Worm (Caenorhabditis elegans) whole organism, L4 larva: ENCODE measurements around the gene inf-1.
A peak's percentile ranks its signal among the peaks of the same experiment; 100 is the strongest.

Source experiments
- D1046.2 ChIP-seq: fragments of 200-800 bp; sonication (Bioruptor generic); IDR thresholded peaks from 2 replicates; pipeline ENCODE4 v1.3.6; 2022; ENCODE audit warnings: missing genetic modification characterization, missing compliant biosample characterization
- F10B5.3 ChIP-seq: sonication (generic microtip); optimal IDR thresholded peaks from 2 replicates; lab custom pipeline; 2016; ENCODE audit warnings: mild to moderate bottlenecking, missing genetic modification characterization, missing compliant biosample characterization
- F37D6.2 ChIP-seq: sonication (generic microtip); optimal IDR thresholded peaks from 2 replicates; lab custom pipeline; 2016; ENCODE audit warnings: mild to moderate bottlenecking, missing genetic modification characterization, missing compliant biosample characterization
- R02D3.7 ChIP-seq: fragments of 150-350 bp; sonication (generic microtip); optimal IDR thresholded peaks from 3 replicates; lab custom pipeline; 2014; ENCODE audit warnings: missing biosample characterization, missing genetic modification characterization
- T20F7.1 ChIP-seq: fragments of 200-800 bp; sonication (Bioruptor generic); optimal IDR thresholded peaks from 2 replicates; lab custom pipeline; 2018; ENCODE audit warnings: mild to moderate bottlenecking, missing genetic modification characterization, missing compliant biosample characterization
- Y48G9A.11 ChIP-seq: fragments of 200-800 bp; sonication (Bioruptor generic); IDR thresholded peaks from 2 replicates; pipeline ENCODE4 v1.3.6; 2022; ENCODE audit warnings: missing genetic modification reagents, missing genetic modification characterization, missing compliant biosample characterization
- Y5F2A.4 ChIP-seq: fragments of 200-800 bp; sonication (Bioruptor generic); optimal IDR thresholded peaks from 2 replicates; lab custom pipeline; 2018; ENCODE audit warnings: mild to moderate bottlenecking, missing genetic modification characterization, missing compliant biosample characterization
- Y75B8A.6 ChIP-seq: fragments of 200-800 bp; sonication (Bioruptor generic); IDR thresholded peaks from 2 replicates; pipeline ENCODE4 v1.3.6; 2022; ENCODE audit warnings: missing genetic modification reagents, missing genetic modification characterization, missing compliant biosample characterization
- ZK546.5 ChIP-seq, 2 experiments: sonication (generic microtip); optimal IDR thresholded peaks; 2 replicates each; lab custom pipeline; 2017; ENCODE audit warnings: missing biosample characterization in 2 of 2, missing genetic modification characterization in 2 of 2
- attf-4 ChIP-seq: sonication (generic microtip); optimal IDR thresholded peaks from 3 replicates; lab custom pipeline; 2017; ENCODE audit warnings: missing biosample characterization, missing genetic modification characterization
- ceh-44 ChIP-seq: fragments of 200-800 bp; sonication (Bioruptor generic); IDR thresholded peaks from 2 replicates; pipeline ENCODE4 v1.3.6; 2022; ENCODE audit warnings: missing genetic modification reagents, missing genetic modification characterization, missing compliant biosample characterization
- ceh-82 ChIP-seq: sonication (generic microtip); optimal IDR thresholded peaks from 2 replicates; lab custom pipeline; 2017; ENCODE audit warnings: missing biosample characterization, missing genetic modification characterization
- ces-1 ChIP-seq: fragments of 150-350 bp; sonication (generic microtip); optimal IDR thresholded peaks from 4 replicates; lab custom pipeline; 2014; ENCODE audit warnings: missing biosample characterization, missing genetic modification reagents, missing genetic modification characterization
- cey-2 ChIP-seq: sonication (generic microtip); optimal IDR thresholded peaks from 3 replicates; lab custom pipeline; 2017; ENCODE audit warnings: missing genetic modification characterization, mild to moderate bottlenecking, missing compliant biosample characterization, antibody characterized with exemption, borderline replicate concordance; ENCODE audit not compliant: insufficient read depth
- daf-12 ChIP-seq: fragments of 150-350 bp; optimal IDR thresholded peaks from 2 replicates; lab custom pipeline; 2014; ENCODE audit warnings: missing biosample characterization, missing genetic modification reagents, missing genetic modification characterization
- daf-16 ChIP-seq, 3 experiments: sonication (generic microtip); optimal IDR thresholded peaks; 2 replicates each; lab custom pipeline; 2016 to 2017; ENCODE audit warnings: missing genetic modification characterization in 3 of 3, missing genetic modification reagents in 3 of 3, mild to moderate bottlenecking in 2 of 3, missing compliant biosample characterization in 2 of 3, missing biosample characterization in 1 of 3, moderate library complexity in 1 of 3
- dmd-6 ChIP-seq: fragments of 200-800 bp; sonication (Bioruptor generic); IDR thresholded peaks from 2 replicates; pipeline ENCODE4 v1.3.6; 2022; ENCODE audit warnings: missing genetic modification reagents, missing genetic modification characterization, missing compliant biosample characterization
- dpl-1 ChIP-seq: fragments of 150-350 bp; optimal IDR thresholded peaks from 2 replicates; lab custom pipeline; 2014; ENCODE audit warnings: missing biosample characterization, missing genetic modification reagents, missing genetic modification characterization
- duxl-1 ChIP-seq: sonication (generic microtip); optimal IDR thresholded peaks from 2 replicates; lab custom pipeline; 2016; ENCODE audit warnings: mild to moderate bottlenecking, missing genetic modification characterization, moderate library complexity, missing compliant biosample characterization; ENCODE audit not compliant: poor library complexity
- dve-1 ChIP-seq: sonication (generic microtip); optimal IDR thresholded peaks from 2 replicates; lab custom pipeline; 2017; ENCODE audit warnings: antibody characterized with exemption, mild to moderate bottlenecking, missing genetic modification characterization, missing compliant biosample characterization; ENCODE audit not compliant: insufficient read depth
- fkh-10 ChIP-seq: fragments of 150-350 bp; optimal IDR thresholded peaks from 2 replicates; lab custom pipeline; 2014; ENCODE audit warnings: missing biosample characterization, missing genetic modification reagents, missing genetic modification characterization
- fos-1 ChIP-seq: fragments of 150-350 bp; optimal IDR thresholded peaks from 2 replicates; lab custom pipeline; 2014; ENCODE audit warnings: missing biosample characterization, missing genetic modification characterization
- hlh-30 ChIP-seq: sonication (generic microtip); optimal IDR thresholded peaks from 2 replicates; lab custom pipeline; 2017; ENCODE audit warnings: antibody characterized with exemption, mild to moderate bottlenecking, missing genetic modification characterization, missing compliant biosample characterization; ENCODE audit not compliant: insufficient read depth
- hmg-1.1 ChIP-seq: fragments of 200-800 bp; sonication (Bioruptor generic); IDR thresholded peaks from 2 replicates; pipeline ENCODE4 v1.3.6; 2022; ENCODE audit warnings: missing genetic modification reagents, missing genetic modification characterization, missing compliant biosample characterization
- lin-1 ChIP-seq: fragments of 200-800 bp; sonication (Bioruptor generic); IDR thresholded peaks from 2 replicates; pipeline ENCODE4 v1.3.6; 2022; ENCODE audit warnings: missing genetic modification reagents, missing genetic modification characterization, missing compliant biosample characterization
- lin-38 ChIP-seq: fragments of 200-800 bp; sonication (Bioruptor generic); IDR thresholded peaks from 2 replicates; pipeline ENCODE4 v1.3.6; 2022; ENCODE audit warnings: missing genetic modification reagents, missing genetic modification characterization, missing compliant biosample characterization
- lin-39 ChIP-seq: fragments of 150-350 bp; optimal IDR thresholded peaks from 2 replicates; lab custom pipeline; 2014; ENCODE audit warnings: missing biosample characterization, missing genetic modification reagents, missing genetic modification characterization
- lir-3 ChIP-seq: sonication (generic microtip); optimal IDR thresholded peaks from 2 replicates; lab custom pipeline; 2016; ENCODE audit warnings: mild to moderate bottlenecking, missing genetic modification characterization, missing compliant biosample characterization
- lsy-2 ChIP-seq, 2 experiments: fragments of 150-350 bp in 1 of 2; sonication (generic microtip) in 1 of 2; optimal IDR thresholded peaks; 2 replicates each; lab custom pipeline; 2014 to 2017; ENCODE audit warnings: missing biosample characterization in 2 of 2, missing genetic modification characterization in 2 of 2
- mdl-1 ChIP-seq, 2 experiments: fragments of 150-350 bp in 1 of 2; sonication (generic microtip) in 1 of 2; optimal IDR thresholded peaks; 2 replicates each; lab custom pipeline; 2014 to 2017; ENCODE audit warnings: missing biosample characterization in 2 of 2, missing genetic modification characterization in 2 of 2
- mep-1 ChIP-seq: fragments of 150-350 bp; sonication (generic microtip); optimal IDR thresholded peaks from 3 replicates; lab custom pipeline; 2014; ENCODE audit warnings: missing biosample characterization, missing genetic modification characterization
- mes-2 ChIP-seq: sonication (generic microtip); optimal IDR thresholded peaks from 2 replicates; lab custom pipeline; 2016; ENCODE audit warnings: missing genotype, mild to moderate bottlenecking, missing genetic modification characterization, missing compliant biosample characterization; ENCODE audit not compliant: poor library complexity, severe bottlenecking
- mxl-2 ChIP-seq: fragments of 200-800 bp; sonication (Bioruptor generic); conservative IDR thresholded peaks from 2 replicates; pipeline ENCODE4 v1.3.6; 2022; ENCODE audit warnings: missing genetic modification reagents, missing genetic modification characterization, missing compliant biosample characterization
- mxl-3 ChIP-seq: fragments of 200-800 bp; sonication (Bioruptor generic); optimal IDR thresholded peaks from 2 replicates; lab custom pipeline; 2018; ENCODE audit warnings: mild to moderate bottlenecking, missing genetic modification characterization, missing compliant biosample characterization
- nhr-11 ChIP-seq: fragments of 150-350 bp; optimal IDR thresholded peaks from 2 replicates; lab custom pipeline; 2014; ENCODE audit warnings: missing biosample characterization, missing genetic modification characterization
- nhr-25 ChIP-seq: sonication (generic microtip); optimal IDR thresholded peaks from 2 replicates; lab custom pipeline; 2017; ENCODE audit warnings: missing genetic modification characterization, mild to moderate bottlenecking, missing compliant biosample characterization, antibody characterized with exemption, moderate library complexity, borderline replicate concordance; ENCODE audit not compliant: insufficient read depth
- nhr-28 ChIP-seq: fragments of 150-350 bp; optimal IDR thresholded peaks from 2 replicates; lab custom pipeline; 2014; ENCODE audit warnings: missing biosample characterization, missing genetic modification characterization
- nhr-6 ChIP-seq: fragments of 150-350 bp; optimal IDR thresholded peaks from 2 replicates; lab custom pipeline; 2014; ENCODE audit warnings: missing biosample characterization, missing genetic modification characterization
- pha-4 ChIP-seq, 2 experiments: fragments of 150-350 bp in 1 of 2; fragments of 200-800 bp in 1 of 2; sonication (Bioruptor generic) in 1 of 2; IDR thresholded peaks in 1 of 2; optimal IDR thresholded peaks in 1 of 2; 2 replicates each; pipeline versions ENCODE4 v1.3.6 to Lab custom; 2014 to 2022; ENCODE audit warnings: missing genetic modification characterization in 2 of 2, missing genetic modification reagents in 2 of 2, missing biosample characterization in 1 of 2, missing compliant biosample characterization in 1 of 2
- saeg-2 ChIP-seq: fragments of 200-800 bp; sonication (Bioruptor generic); IDR thresholded peaks from 2 replicates; pipeline ENCODE4 v1.3.6; 2022; ENCODE audit warnings: missing genetic modification reagents, missing genetic modification characterization, missing compliant biosample characterization
- sdz-12 ChIP-seq: fragments of 200-800 bp; sonication (Bioruptor generic); optimal IDR thresholded peaks from 2 replicates; lab custom pipeline; 2018; ENCODE audit warnings: mild to moderate bottlenecking, missing genetic modification characterization, missing compliant biosample characterization
- set-16 ChIP-seq: fragments of 200-800 bp; sonication (Bioruptor generic); IDR thresholded peaks from 2 replicates; pipeline ENCODE4 v1.3.6; 2022; ENCODE audit warnings: missing genetic modification reagents, missing genetic modification characterization, missing compliant biosample characterization
- tag-97 ChIP-seq: fragments of 200-800 bp; sonication (Bioruptor generic); IDR thresholded peaks from 2 replicates; pipeline ENCODE4 v1.3.6; 2022; ENCODE audit warnings: missing genetic modification characterization, missing compliant biosample characterization
- unc-62 ChIP-seq, 3 experiments: fragments of 150-350 bp in 1 of 3; sonication (generic microtip); optimal IDR thresholded peaks in 2 of 3; peaks in 1 of 3; 1 replicate in 1 of 3; 2 replicates in 2 of 3; lab custom pipeline; 2014 to 2017; ENCODE audit warnings: missing biosample characterization in 3 of 3, missing genetic modification characterization in 3 of 3, missing genetic modification reagents in 3 of 3, missing genotype in 1 of 3
- zfp-2 ChIP-seq: sonication (generic microtip); optimal IDR thresholded peaks from 2 replicates; lab custom pipeline; 2016; ENCODE audit warnings: mild to moderate bottlenecking, missing genetic modification characterization, missing compliant biosample characterization
- zfp-3 ChIP-seq: fragments of 200-800 bp; sonication (Bioruptor generic); conservative IDR thresholded peaks from 2 replicates; pipeline ENCODE4 v1.3.6; 2022; ENCODE audit warnings: missing genetic modification reagents, missing genetic modification characterization, missing compliant biosample characterization
- zip-11 ChIP-seq: fragments of 200-800 bp; sonication (Bioruptor generic); IDR thresholded peaks from 2 replicates; pipeline ENCODE4 v1.3.6; 2022; ENCODE audit warnings: missing genetic modification characterization, missing compliant biosample characterization

inf-1 gene

DNA sequence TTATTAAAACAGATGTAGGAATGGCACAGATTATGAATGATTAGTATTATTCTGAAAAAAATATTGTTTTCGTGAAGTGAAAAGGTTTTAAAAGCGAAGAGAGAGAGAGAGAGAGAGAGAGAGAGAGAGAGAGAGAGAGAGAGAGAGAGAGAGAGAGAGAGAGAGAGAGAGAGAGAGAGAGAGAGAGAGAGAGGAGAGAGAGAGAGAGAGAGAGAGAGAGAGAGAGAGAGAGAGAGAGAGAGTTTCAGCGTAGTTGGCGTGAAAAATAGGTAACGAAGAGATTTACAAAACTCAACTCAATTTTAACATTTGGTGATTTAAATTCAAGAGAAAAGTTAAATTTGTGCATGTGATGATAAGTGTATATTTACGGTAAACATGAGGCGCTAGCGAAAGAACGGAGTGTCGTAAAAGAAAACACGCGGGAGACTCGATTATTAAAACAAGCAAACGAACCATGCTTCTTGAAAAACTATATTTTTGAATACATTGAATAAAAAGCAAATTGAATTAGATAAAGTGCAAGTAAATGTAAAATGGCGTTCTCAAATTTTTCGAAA is 38.2 kb downstream of the inf-1 start, which contains the start of gene panl-2:
TSS of gene panl-2 (minus strand) at position 51 of the 560 bp plus-strand sequence.
- no peak for TF ChIP-seq zfp-2 (tag; lab: Kevin White, UChicago)
- no peak for TF ChIP-seq attf-4 (tag; lab: Kevin White, UChicago)
- TF ChIP-seq zfp-3, result no peak
- no peak for TF ChIP-seq dmd-6 (GFP tag; lab: Robert Waterston, UW)
- peak; percentile 57 for TF ChIP-seq R02D3.7 (tag; lab: Kevin White, UChicago)
- no peak for TF ChIP-seq D1046.2 (GFP tag; lab: Robert Waterston, UW)
- TF ChIP-seq pha-4 (GFP tag; IDR thresholded peaks at IDR 0.05; lab: Robert Waterston, UW), result no peak
- no peak for TF ChIP-seq pha-4 (tag; optimal IDR thresholded peaks at IDR 0.05; lab: Kevin White, UChicago)
- no peak for TF ChIP-seq fkh-10 (GFP tag; lab: Kevin White, UChicago)
- no peak for TF ChIP-seq nhr-6 (tag; lab: Kevin White, UChicago)
- TF ChIP-seq mes-2 (tag; lab: Kevin White, UChicago), result peak; percentile 67
- TF ChIP-seq ceh-82 (tag; lab: Kevin White, UChicago), result no peak
- TF ChIP-seq dve-1, result no peak
- no peak for TF ChIP-seq saeg-2 (GFP tag; lab: Robert Waterston, UW)
- no peak for TF ChIP-seq F10B5.3 (tag; lab: Kevin White, UChicago)
- TF ChIP-seq tag-97 (GFP tag; lab: Robert Waterston, UW), result no peak
- TF ChIP-seq ZK546.5 (tag; optimal IDR thresholded peaks at IDR 0.05; lab: Kevin White, UChicago), result no peak
- no peak for TF ChIP-seq lin-1
- no peak for TF ChIP-seq mdl-1 (tag; optimal IDR thresholded peaks at IDR 0.05; lab: Kevin White, UChicago)
- no peak for TF ChIP-seq duxl-1 (tag; lab: Kevin White, UChicago)
- no peak for TF ChIP-seq mxl-3 (GFP tag; lab: Kevin White, UChicago)
- no peak for TF ChIP-seq Y75B8A.6 (GFP tag; lab: Robert Waterston, UW)
- TF ChIP-seq lin-39, result no peak
- TF ChIP-seq hmg-1.1 (GFP tag; lab: Robert Waterston, UW), result 0 out of 2 replicates have a peak, but pooled peaks have one; percentile 9
- no peak for TF ChIP-seq cey-2 (tag; lab: Kevin White, UChicago)
- TF ChIP-seq T20F7.1 (GFP tag; lab: Kevin White, UChicago), result peak; percentile 94
- no peak for TF ChIP-seq unc-62 (GFP tag; optimal IDR thresholded peaks at IDR 0.05 in 1 of 2; lab: Kevin White, UChicago)
- no peak for TF ChIP-seq unc-62 (tag; optimal IDR thresholded peaks at IDR 0.05; lab: Kevin White, UChicago)
- TF ChIP-seq fos-1, result no peak
- TF ChIP-seq lin-38 (GFP tag; lab: Robert Waterston, UW), result 0 out of 2 replicates have a peak, but pooled peaks have one; percentile 7
- no peak for TF ChIP-seq mxl-2
- TF ChIP-seq Y48G9A.11 (GFP tag; lab: Robert Waterston, UW), result peak; percentile 85
- TF ChIP-seq F37D6.2, result no peak
- no peak for TF ChIP-seq ces-1 (GFP tag; lab: Kevin White, UChicago)
- TF ChIP-seq nhr-28, result no peak
- peak; percentile 24 for TF ChIP-seq mep-1 (tag; lab: Kevin White, UChicago)
- TF ChIP-seq ceh-44 (GFP tag; lab: Robert Waterston, UW), result no peak
- TF ChIP-seq lsy-2 (tag; optimal IDR thresholded peaks at IDR 0.05; lab: Kevin White, UChicago), result peak in 1 of 2 experiments; percentile 88
- no peak for TF ChIP-seq daf-12
- no peak for TF ChIP-seq lir-3 (tag; lab: Kevin White, UChicago)
- TF ChIP-seq dpl-1 (GFP tag; lab: Kevin White, UChicago), result peak; percentile 86
- TF ChIP-seq nhr-25 (tag; lab: Kevin White, UChicago), result no peak
- TF ChIP-seq hlh-30 (tag; lab: Kevin White, UChicago), result peak; percentile 91
- TF ChIP-seq sdz-12 (GFP tag; lab: Kevin White, UChicago), result no peak
- no peak for TF ChIP-seq zip-11
- peak; percentile 33; the same call in 1 of the 2 replicates for TF ChIP-seq set-16
- no peak for TF ChIP-seq daf-16 (GFP tag; optimal IDR thresholded peaks at IDR 0.05; lab: Kevin White, UChicago)
- TF ChIP-seq daf-16 (tag; optimal IDR thresholded peaks at IDR 0.05; lab: Kevin White, UChicago), result peak; percentile 57
- TF ChIP-seq Y5F2A.4, result no peak
- peak; percentile 9 for TF ChIP-seq nhr-11 (tag; lab: Kevin White, UChicago)
